Worm (Caenorhabditis elegans): ENCODE results near the gene Y50E8A.10.

DNA sequence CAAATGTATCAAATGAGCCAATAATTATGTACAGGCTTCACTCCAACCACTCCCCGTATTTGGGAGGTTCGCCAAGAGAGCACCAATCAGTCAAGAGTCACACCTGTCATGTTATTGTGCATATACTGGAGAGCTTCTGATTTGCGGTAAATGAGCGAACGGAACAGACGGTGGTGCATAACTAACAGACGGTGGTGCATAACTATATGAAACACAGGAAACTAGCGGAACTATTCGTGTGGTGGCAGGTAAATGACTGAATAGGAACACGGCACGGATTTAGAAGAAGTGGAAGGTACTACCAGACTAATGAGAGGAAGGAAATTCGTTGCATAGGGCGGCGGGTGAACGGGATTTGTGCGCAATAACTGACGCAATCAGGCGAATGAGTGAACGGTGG lies 13.2 kb downstream of the Y50E8A.10 start:
- TF ChIP-seq nhr-77 (tag; optimal IDR thresholded peaks at IDR 0.05) (no peak), egl-5 (tag; optimal IDR thresholded peaks at IDR 0.05) (no peak), pqm-1 (tag; optimal IDR thresholded peaks at IDR 0.05) (no peak), nhr-11 (tag; optimal IDR thresholded peaks at IDR 0.05) (no peak), skn-1 (tag; optimal IDR thresholded peaks at IDR 0.05) (no peak), nhr-23 (tag; optimal IDR thresholded peaks at IDR 0.05) (no peak), nhr-237 (tag; optimal IDR thresholded peaks at IDR 0.05) (no peak)
